Fruit fly (Drosophila melanogaster) whole organism, embryonic: ENCODE measurements around the gene Scm.

ENCODE experiments used
- B-H1 ChIP-seq: fragments of 200-800 bp; sonication (Bioruptor generic); IDR thresholded peaks from 3 replicates; pipeline ENCODE4 v1.3.6; 2022; ENCODE audit warnings: missing biosample characterization, missing genetic modification characterization
- Bgb ChIP-seq: fragments of 200-800 bp; sonication (Bioruptor generic); IDR thresholded peaks from 2 replicates; pipeline ENCODE4 v1.3.6; 2022; ENCODE audit warnings: missing biosample characterization, missing genetic modification characterization; ENCODE audit not compliant: partially characterized antibody
- C15 ChIP-seq: fragments of 200-800 bp; sonication (Bioruptor generic); IDR thresholded peaks from 3 replicates; pipeline ENCODE4 v1.3.6; 2022; ENCODE audit warnings: missing biosample characterization, missing genetic modification characterization
- CG10959 ChIP-seq: fragments of 200-800 bp; sonication (Bioruptor generic); IDR thresholded peaks from 2 replicates; pipeline ENCODE4 v1.3.6; 2022; ENCODE audit warnings: missing biosample characterization, missing genetic modification characterization
- CG11085 ChIP-seq: fragments of 200-800 bp; sonication (Bioruptor generic); IDR thresholded peaks from 2 replicates; pipeline ENCODE4 v1.3.6; 2022; ENCODE audit warnings: missing biosample characterization, missing genetic modification characterization
- CG11560 ChIP-seq: fragments of 200-800 bp; sonication (Bioruptor generic); IDR thresholded peaks from 3 replicates; pipeline ENCODE4 v1.3.6; 2022; ENCODE audit warnings: missing biosample characterization, missing genetic modification characterization
- CG12219 ChIP-seq: fragments of 200-800 bp; sonication (Bioruptor generic); optimal IDR thresholded peaks from 3 replicates; lab custom pipeline; 2018; ENCODE audit warnings: missing biosample characterization, mild to moderate bottlenecking, missing genetic modification characterization
- CG14710 ChIP-seq: fragments of 200-800 bp; sonication (Bioruptor generic); optimal IDR thresholded peaks from 3 replicates; lab custom pipeline; 2019; ENCODE audit warnings: missing biosample characterization, mild to moderate bottlenecking, missing genetic modification characterization, moderate library complexity
- CG14860 ChIP-seq: fragments of 200-800 bp; sonication (Bioruptor generic); IDR thresholded peaks from 3 replicates; pipeline ENCODE4 v1.3.6; 2022; ENCODE audit warnings: missing biosample characterization, missing genetic modification characterization; ENCODE audit not compliant: partially characterized antibody
- CG15601 ChIP-seq: fragments of 200-800 bp; sonication (Bioruptor generic); optimal IDR thresholded peaks from 3 replicates; lab custom pipeline; 2019; ENCODE audit warnings: missing biosample characterization, mild to moderate bottlenecking, missing genetic modification characterization, moderate library complexity
- CG1832 ChIP-seq: fragments of 200-800 bp; sonication (Bioruptor generic); optimal IDR thresholded peaks from 2 replicates; lab custom pipeline; 2017; ENCODE audit warnings: missing biosample characterization, mild to moderate bottlenecking, missing genetic modification characterization, inconsistent platforms
- CG2889 ChIP-seq: fragments of 200-800 bp; sonication (Bioruptor generic); IDR thresholded peaks from 3 replicates; pipeline ENCODE4 v1.3.6; 2022; ENCODE audit warnings: missing biosample characterization, missing genetic modification characterization
- CG3281 ChIP-seq: fragments of 200-800 bp; sonication (Bioruptor generic); optimal IDR thresholded peaks from 3 replicates; lab custom pipeline; 2017; ENCODE audit warnings: missing biosample characterization, mild to moderate bottlenecking, missing genetic modification characterization
- CG33213 ChIP-seq: fragments of 200-800 bp; sonication (Bioruptor generic); optimal IDR thresholded peaks from 3 replicates; lab custom pipeline; 2016; ENCODE audit warnings: missing biosample characterization, missing genetic modification characterization
- CG3726 ChIP-seq: fragments of 200-800 bp; sonication (Bioruptor generic); IDR thresholded peaks from 3 replicates; pipeline ENCODE4, ENCODE4 v1.3.6; 2022; ENCODE audit warnings: missing biosample characterization, missing genetic modification characterization
- CG3847 ChIP-seq: fragments of 200-800 bp; sonication (Bioruptor generic); IDR thresholded peaks from 2 replicates; pipeline ENCODE4 v1.3.6; 2022; ENCODE audit warnings: missing biosample characterization, missing genetic modification characterization
- CG4424 ChIP-seq: fragments of 200-800 bp; sonication (Bioruptor generic); optimal IDR thresholded peaks from 3 replicates; lab custom pipeline; 2016; ENCODE audit warnings: missing biosample characterization, missing genetic modification characterization
- CG6765 ChIP-seq: fragments of 200-800 bp; sonication (Bioruptor generic); optimal IDR thresholded peaks from 3 replicates; lab custom pipeline; 2017; ENCODE audit warnings: missing biosample characterization, mild to moderate bottlenecking, missing genetic modification characterization
- CG7963 ChIP-seq: fragments of 200-800 bp; sonication (Bioruptor generic); IDR thresholded peaks from 3 replicates; pipeline ENCODE4 v1.3.6; 2022; ENCODE audit warnings: missing biosample characterization, missing genetic modification characterization; ENCODE audit not compliant: partially characterized antibody
- CG9609 ChIP-seq: fragments of 200-800 bp; sonication (Bioruptor generic); optimal IDR thresholded peaks from 3 replicates; lab custom pipeline; 2016; ENCODE audit warnings: missing biosample characterization, missing genetic modification characterization
- CG9817 ChIP-seq: fragments of 200-800 bp; sonication (Bioruptor generic); optimal IDR thresholded peaks from 2 replicates; lab custom pipeline; 2018; ENCODE audit warnings: missing biosample characterization, mild to moderate bottlenecking, missing genetic modification characterization, moderate library complexity
- HLH3B ChIP-seq: fragments of 200-800 bp; sonication (Bioruptor generic); IDR thresholded peaks from 2 replicates; pipeline ENCODE4 v1.3.6; 2022; ENCODE audit warnings: missing biosample characterization, missing genetic modification characterization
- Hey ChIP-seq: fragments of 200-800 bp; sonication (Bioruptor generic); optimal IDR thresholded peaks from 3 replicates; lab custom pipeline; 2018; ENCODE audit warnings: missing biosample characterization, mild to moderate bottlenecking, missing genetic modification characterization
- Hr3 ChIP-seq: fragments of 200-800 bp; sonication (Bioruptor generic); optimal IDR thresholded peaks from 3 replicates; lab custom pipeline; 2016; ENCODE audit warnings: missing biosample characterization, missing genetic modification characterization
- Myb ChIP-seq: fragments of 200-800 bp; sonication (Bioruptor generic); optimal IDR thresholded peaks from 2 replicates; lab custom pipeline; 2016; ENCODE audit warnings: missing biosample characterization, missing genetic modification characterization
- Neu2 ChIP-seq: fragments of 200-800 bp; sonication (Bioruptor generic); optimal IDR thresholded peaks from 3 replicates; lab custom pipeline; 2016; ENCODE audit warnings: missing biosample characterization, missing genetic modification characterization, borderline replicate concordance
- Nf-YA ChIP-seq: fragments of 200-800 bp; sonication (Bioruptor generic); IDR thresholded peaks from 2 replicates; pipeline ENCODE4 v1.3.6; 2022; ENCODE audit warnings: missing biosample characterization, missing genetic modification characterization
- Oli ChIP-seq: fragments of 200-800 bp; sonication (Bioruptor generic); optimal IDR thresholded peaks from 2 replicates; lab custom pipeline; 2018; ENCODE audit warnings: missing biosample characterization, mild to moderate bottlenecking, missing genetic modification characterization, moderate library complexity
- Sox102F ChIP-seq: fragments of 200-800 bp; sonication (Bioruptor generic); optimal IDR thresholded peaks from 2 replicates; lab custom pipeline; 2018; ENCODE audit warnings: missing biosample characterization, mild to moderate bottlenecking, missing genetic modification characterization, moderate library complexity
- ab ChIP-seq: fragments of 200-800 bp; sonication (Bioruptor generic); optimal IDR thresholded peaks from 2 replicates; lab custom pipeline; 2016; ENCODE audit warnings: missing biosample characterization, missing genetic modification characterization
- bcd ChIP-seq: fragments of 200-800 bp; sonication (Bioruptor generic); optimal IDR thresholded peaks from 2 replicates; lab custom pipeline; 2017; ENCODE audit warnings: missing biosample characterization, mild to moderate bottlenecking, missing genetic modification characterization
- cad ChIP-seq: fragments of >200 bp; optimal IDR thresholded peaks from 2 replicates; lab custom pipeline; 2017; ENCODE audit warnings: missing biosample characterization, missing genetic modification characterization
- caup ChIP-seq: fragments of 200-800 bp; sonication (Bioruptor generic); optimal IDR thresholded peaks from 3 replicates; lab custom pipeline; 2017; ENCODE audit warnings: missing biosample characterization, mild to moderate bottlenecking, missing genetic modification characterization, moderate library complexity; ENCODE audit not compliant: severe bottlenecking
- chn ChIP-seq: fragments of 200-800 bp; sonication (Bioruptor generic); optimal IDR thresholded peaks from 2 replicates; lab custom pipeline; 2016; ENCODE audit warnings: missing biosample characterization, missing genetic modification characterization
- dan ChIP-seq: fragments of 200-800 bp; sonication (Bioruptor generic); IDR thresholded peaks from 2 replicates; pipeline ENCODE4 v1.3.6; 2022; ENCODE audit warnings: missing biosample characterization, missing genetic modification characterization
- fu2 ChIP-seq: fragments of 200-800 bp; sonication (Bioruptor generic); optimal IDR thresholded peaks from 2 replicates; lab custom pipeline; 2016; ENCODE audit warnings: missing biosample characterization, missing genetic modification characterization
- gem ChIP-seq: fragments of 200-800 bp; sonication (Bioruptor generic); optimal IDR thresholded peaks from 2 replicates; lab custom pipeline; 2019; ENCODE audit warnings: missing biosample characterization, mild to moderate bottlenecking, missing genetic modification characterization, moderate library complexity
- grn ChIP-seq: fragments of 200-800 bp; sonication (Bioruptor generic); optimal IDR thresholded peaks from 3 replicates; lab custom pipeline; 2017; ENCODE audit warnings: missing biosample characterization, missing genetic modification characterization
- gro ChIP-seq: fragments of 200-800 bp; sonication (Bioruptor generic); optimal IDR thresholded peaks from 2 replicates; lab custom pipeline; 2016; ENCODE audit warnings: missing biosample characterization, missing genetic modification characterization
- gsb-n ChIP-seq: fragments of 200-800 bp; sonication (Bioruptor generic); optimal IDR thresholded peaks from 3 replicates; lab custom pipeline; 2018; ENCODE audit warnings: missing biosample characterization, mild to moderate bottlenecking, missing genetic modification characterization
- her ChIP-seq: fragments of 200-800 bp; sonication (Bioruptor generic); optimal IDR thresholded peaks from 2 replicates; lab custom pipeline; 2016; ENCODE audit warnings: missing biosample characterization, missing genetic modification characterization
- kay ChIP-seq: fragments of 200-800 bp; sonication (Bioruptor generic); optimal IDR thresholded peaks from 2 replicates; lab custom pipeline; 2016; ENCODE audit warnings: missing biosample characterization, missing genetic modification characterization
- nau ChIP-seq: fragments of 200-800 bp; sonication (Bioruptor generic); optimal IDR thresholded peaks from 3 replicates; lab custom pipeline; 2017; ENCODE audit warnings: missing biosample characterization, mild to moderate bottlenecking, missing genetic modification characterization, missing genetic modification reagents
- pho ChIP-seq: fragments of 200-800 bp; sonication (Bioruptor generic); optimal IDR thresholded peaks from 2 replicates; lab custom pipeline; 2016; ENCODE audit warnings: missing biosample characterization, missing genetic modification characterization
- phol ChIP-seq: fragments of 200-800 bp; sonication (Bioruptor generic); optimal IDR thresholded peaks from 3 replicates; lab custom pipeline; 2018; ENCODE audit warnings: missing biosample characterization, mild to moderate bottlenecking, missing genetic modification characterization, moderate library complexity
- shn ChIP-seq: fragments of 200-800 bp; sonication (Bioruptor generic); optimal IDR thresholded peaks from 3 replicates; lab custom pipeline; 2016; ENCODE audit warnings: missing biosample characterization, missing genetic modification characterization
- stc ChIP-seq: fragments of 200-800 bp; sonication (Bioruptor generic); IDR thresholded peaks from 2 replicates; pipeline ENCODE4 v1.3.6; 2022; ENCODE audit warnings: missing biosample characterization, missing genetic modification characterization
- sug ChIP-seq: fragments of 200-800 bp; optimal IDR thresholded peaks from 2 replicates; lab custom pipeline; 2019; ENCODE audit warnings: missing biosample characterization, mild to moderate bottlenecking, missing genetic modification characterization, moderate library complexity
- tap ChIP-seq: fragments of 200-800 bp; optimal IDR thresholded peaks from 3 replicates; lab custom pipeline; 2019; ENCODE audit warnings: missing biosample characterization, mild to moderate bottlenecking, missing genetic modification characterization, moderate library complexity
- trem ChIP-seq: fragments of 200-800 bp; optimal IDR thresholded peaks from 3 replicates; lab custom pipeline; 2019; ENCODE audit warnings: missing biosample characterization, mild to moderate bottlenecking, missing genetic modification characterization, moderate library complexity
- vvl ChIP-seq: fragments of 200-800 bp; sonication (Bioruptor generic); IDR thresholded peaks from 2 replicates; pipeline ENCODE4 v1.3.6; 2022; ENCODE audit warnings: missing biosample characterization, missing genetic modification characterization
- yki ChIP-seq: fragments of >200 bp; optimal IDR thresholded peaks from 3 replicates; lab custom pipeline; 2018

The Scm gene

DNA sequence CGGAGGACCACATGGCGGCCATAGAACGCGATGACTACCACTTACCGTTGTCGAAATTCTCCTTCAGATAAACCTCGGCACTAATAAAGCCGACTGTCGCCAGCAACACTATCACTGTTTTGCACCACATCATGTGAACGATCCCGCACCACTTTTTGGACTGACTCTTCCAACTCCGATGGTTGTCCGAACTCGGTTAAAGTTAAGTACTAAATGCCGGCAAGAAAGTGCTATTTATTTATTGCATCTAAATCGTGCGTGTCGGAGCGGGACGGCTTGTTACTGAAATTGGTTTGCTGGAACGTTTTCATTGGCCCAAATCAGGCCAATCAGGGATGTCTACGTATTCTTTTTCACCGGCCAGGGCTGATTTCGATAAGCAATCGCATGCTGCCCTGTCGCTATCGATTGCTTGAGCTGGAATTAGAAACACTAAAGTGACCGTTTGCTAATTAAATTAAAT, 6.7 kb downstream of the Scm start, which contains the start of gene Calr (continued):
- TF ChIP-seq CG12219 (GFP tag; lab: Kevin White, UChicago) (peak; percentile 39), caup (GFP tag; lab: Kevin White, UChicago) (peak; percentile 66), CG11560 (tag; lab: Robert Waterston, UW) (no peak), fu2 (GFP tag; lab: Kevin White, UChicago) (no peak), Hey (no peak), CG11085 (GFP tag; lab: Robert Waterston, UW) (no peak), bcd (GFP tag; lab: Kevin White, UChicago) (peak; percentile 36), cad (GFP tag; lab: Kevin White, UChicago) (peak; percentile 89), CG33213 (GFP tag; lab: Kevin White, UChicago) (peak; percentile 50), Nf-YA (GFP tag; lab: Robert Waterston, UW) (no peak), CG3847 (GFP tag; lab: Robert Waterston, UW) (no peak), HLH3B (no peak), Hr3 (GFP tag; lab: Kevin White, UChicago) (peak; percentile 27), CG15601 (tag; lab: Kevin White, UChicago) (peak; percentile 56), CG9609 (GFP tag; lab: Kevin White, UChicago) (peak; percentile 18), Sox102F (GFP tag; lab: Kevin White, UChicago) (no peak), CG14710 (tag; lab: Kevin White, UChicago) (peak; percentile 72), pho (GFP tag; lab: Kevin White, UChicago) (no peak), dan (GFP tag; lab: Robert Waterston, UW) (no peak), Myb (peak; percentile 82), Neu2 (GFP tag; lab: Kevin White, UChicago) (peak; percentile 100), CG4424 (GFP tag; lab: Kevin White, UChicago) (peak; percentile 4), yki (lab: Kevin White, UChicago) (no peak), sug (peak; percentile 35), kay (GFP tag; lab: Kevin White, UChicago) (peak; percentile 29), her (GFP tag; lab: Kevin White, UChicago) (peak; percentile 55), CG2889 (GFP tag; lab: Robert Waterston, UW) (no peak), gem (tag; lab: Kevin White, UChicago) (no peak), C15 (GFP tag; lab: Robert Waterston, UW) (no peak), CG3726 (GFP tag; lab: Robert Waterston, UW) (no peak), tap (no peak), CG10959 (GFP tag; lab: Robert Waterston, UW) (no peak), ab (GFP tag; lab: Kevin White, UChicago) (peak; percentile 53), shn (GFP tag; lab: Kevin White, UChicago) (peak; percentile 43), gro (GFP tag; lab: Kevin White, UChicago) (peak; percentile 53), CG7963 (no peak), stc (no peak), Bgb (no peak), chn (GFP tag; lab: Kevin White, UChicago) (peak; percentile 33), gsb-n (tag; lab: Kevin White, UChicago) (peak; percentile 40), B-H1 (no peak), trem (tag; lab: Kevin White, UChicago) (peak; percentile 79), phol (tag; lab: Kevin White, UChicago) (peak; percentile 54), CG9817 (tag; lab: Kevin White, UChicago) (no peak), CG3281 (peak; percentile 43), grn (peak; percentile 26), Oli (tag; lab: Kevin White, UChicago) (no peak), CG6765 (GFP tag; lab: Kevin White, UChicago) (peak; percentile 5), nau (GFP tag; lab: Kevin White, UChicago) (peak; percentile 33), CG1832 (GFP tag; lab: Kevin White, UChicago) (peak; percentile 73), CG14860 (GFP tag; lab: Robert Waterston, UW) (no peak), vvl (GFP tag; lab: Robert Waterston, UW) (no peak)
